Fruit fly (Drosophila melanogaster) whole organism, pupa: Measurements from ENCODE around the gene Vha16-2.

ENCODE experiments used
- CG10348 ChIP-seq: fragments of 200-800 bp; sonication (Bioruptor generic); IDR thresholded peaks from 2 replicates; pipeline ENCODE4 v1.3.6; 2022; ENCODE audit warnings: missing biosample characterization, missing genetic modification characterization
- CG12605 ChIP-seq: fragments of 200-800 bp; sonication (Bioruptor generic); IDR thresholded peaks from 2 replicates; pipeline ENCODE4 v1.3.6; 2022; ENCODE audit warnings: missing biosample characterization, missing genetic modification characterization
- CG14655 ChIP-seq: fragments of 200-800 bp; sonication (Bioruptor generic); optimal IDR thresholded peaks from 3 replicates; lab custom pipeline; 2017; ENCODE audit warnings: mild to moderate bottlenecking, missing biosample characterization, missing genetic modification reagents, missing genetic modification characterization
- CG15710 ChIP-seq: fragments of 200-800 bp; sonication (Bioruptor generic); optimal IDR thresholded peaks from 2 replicates; lab custom pipeline; 2018; ENCODE audit warnings: missing biosample characterization, mild to moderate bottlenecking, missing genetic modification characterization, moderate library complexity
- CG32121 ChIP-seq: fragments of 200-800 bp; sonication (Bioruptor generic); IDR thresholded peaks from 2 replicates; pipeline ENCODE4 v1.3.6; 2022; ENCODE audit warnings: missing biosample characterization, missing genetic modification characterization
- CG34367 ChIP-seq: fragments of 200-800 bp; sonication (Bioruptor generic); optimal IDR thresholded peaks from 2 replicates; lab custom pipeline; 2018; ENCODE audit warnings: missing biosample characterization, mild to moderate bottlenecking, missing genetic modification characterization
- CG8159 ChIP-seq: fragments of 200-800 bp; sonication (Bioruptor generic); optimal IDR thresholded peaks from 3 replicates; lab custom pipeline; 2018; ENCODE audit warnings: missing biosample characterization, mild to moderate bottlenecking, missing genetic modification characterization, moderate library complexity
- CG9948 ChIP-seq: fragments of 200-800 bp; sonication (Bioruptor generic); optimal IDR thresholded peaks from 2 replicates; lab custom pipeline; 2018; ENCODE audit warnings: missing biosample characterization, mild to moderate bottlenecking, missing genetic modification characterization, moderate library complexity
- EcR ChIP-seq: fragments of 200-800 bp; sonication (Bioruptor generic); optimal IDR thresholded peaks from 3 replicates; lab custom pipeline; 2019; ENCODE audit warnings: missing biosample characterization, missing genetic modification characterization, mild to moderate bottlenecking, moderate library complexity, missing genetic modification reagents
- Snoo ChIP-seq: fragments of 200-800 bp; sonication (Bioruptor generic); optimal IDR thresholded peaks from 3 replicates; lab custom pipeline; 2017; ENCODE audit warnings: missing biosample characterization, mild to moderate bottlenecking, missing genetic modification characterization, inconsistent platforms
- fd96Ca ChIP-seq: fragments of 200-800 bp; sonication (Bioruptor generic); IDR thresholded peaks from 3 replicates; pipeline ENCODE4 v1.3.6; 2022; ENCODE audit warnings: missing biosample characterization, missing genetic modification characterization
- gl ChIP-seq: fragments of 200-800 bp; sonication (Bioruptor generic); optimal IDR thresholded peaks from 2 replicates; lab custom pipeline; 2018; ENCODE audit warnings: missing biosample characterization, mild to moderate bottlenecking, missing genetic modification characterization
- rn ChIP-seq: fragments of 200-800 bp; sonication (Bioruptor generic); IDR thresholded peaks from 2 replicates; pipeline ENCODE4 v1.3.6; 2022; ENCODE audit warnings: missing biosample characterization, missing genetic modification characterization

DNA sequence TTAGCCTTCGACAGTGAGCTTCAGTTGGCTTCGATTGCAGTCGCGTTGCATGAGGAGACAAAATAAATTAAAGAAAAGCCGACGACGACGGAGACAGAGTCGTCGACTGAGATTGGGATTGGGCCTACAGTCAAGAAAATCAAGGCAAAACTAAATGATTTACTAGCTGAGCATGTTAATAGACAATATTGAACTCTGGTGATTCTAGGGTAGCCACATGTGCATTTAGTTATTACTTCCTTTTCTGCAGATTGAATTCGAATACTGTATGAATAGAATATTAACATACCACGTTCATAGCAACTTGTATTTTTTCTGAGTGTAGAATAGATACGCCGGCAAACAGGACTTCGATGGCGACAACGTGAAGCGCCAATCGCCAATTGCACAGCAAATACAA is 26.4 kb upstream of the Vha16-2 start:
- peak; percentile 65 for TF ChIP-seq CG34367 (tag; lab: Kevin White, UChicago)
- peak; percentile 63 for TF ChIP-seq CG32121 (GFP tag; lab: Robert Waterston, UW)
- TF ChIP-seq EcR: no peak
- peak; percentile 64 for TF ChIP-seq CG9948 (tag; lab: Kevin White, UChicago)
- no peak for TF ChIP-seq Snoo
- TF ChIP-seq rn (GFP tag; lab: Robert Waterston, UW): peak; percentile 44; the same call in 1 of the 2 replicates
- TF ChIP-seq CG10348 (GFP tag; lab: Robert Waterston, UW): no peak
- peak; percentile 59 for TF ChIP-seq CG12605 (GFP tag; lab: Robert Waterston, UW)
- TF ChIP-seq CG14655 (GFP tag; lab: Kevin White, UChicago): peak; percentile 82
- TF ChIP-seq fd96Ca (GFP tag; lab: Robert Waterston, UW): peak; percentile 82
- TF ChIP-seq CG15710: peak; percentile 43
- TF ChIP-seq CG8159 (tag; lab: Kevin White, UChicago): peak; percentile 55
- no peak for TF ChIP-seq gl
